Fruit fly (Drosophila melanogaster) whole organism, embryonic: ENCODE results near the gene Phs.
A peak's percentile ranks its signal among the peaks of the same experiment; 100 is the strongest.

Source experiments
- Ada2b ChIP-seq: fragments of 200-800 bp; sonication (Bioruptor generic); IDR thresholded peaks from 2 replicates; pipeline ENCODE4 v1.3.6; 2022; ENCODE audit warnings: missing biosample characterization, missing genetic modification characterization
- Atf-2 ChIP-seq: fragments of 200-800 bp; sonication (Bioruptor generic); optimal IDR thresholded peaks from 2 replicates; lab custom pipeline; 2016; ENCODE audit warnings: missing biosample characterization, missing genetic modification characterization
- B-H1 ChIP-seq: fragments of 200-800 bp; sonication (Bioruptor generic); IDR thresholded peaks from 3 replicates; pipeline ENCODE4 v1.3.6; 2022; ENCODE audit warnings: missing biosample characterization, missing genetic modification characterization
- Bteb2 ChIP-seq: fragments of 200-800 bp; sonication (Bioruptor generic); optimal IDR thresholded peaks from 2 replicates; lab custom pipeline; 2016; ENCODE audit warnings: missing biosample characterization, missing genetic modification characterization
- CG11696 ChIP-seq: fragments of 200-800 bp; sonication (Bioruptor generic); IDR thresholded peaks from 2 replicates; pipeline ENCODE4 v1.3.6; 2022; ENCODE audit warnings: missing biosample characterization, missing genetic modification characterization
- CG12659 ChIP-seq: fragments of 200-800 bp; sonication (Bioruptor generic); optimal IDR thresholded peaks from 3 replicates; lab custom pipeline; 2017; ENCODE audit warnings: mild to moderate bottlenecking, missing biosample characterization, missing genetic modification reagents, missing genetic modification characterization
- CG14860 ChIP-seq: fragments of 200-800 bp; sonication (Bioruptor generic); IDR thresholded peaks from 3 replicates; pipeline ENCODE4 v1.3.6; 2022; ENCODE audit warnings: missing biosample characterization, missing genetic modification characterization; ENCODE audit not compliant: partially characterized antibody
- CG16815 ChIP-seq: fragments of 200-800 bp; sonication (Bioruptor generic); optimal IDR thresholded peaks from 3 replicates; lab custom pipeline; 2017; ENCODE audit warnings: missing biosample characterization, mild to moderate bottlenecking, missing genetic modification characterization
- CG17361 ChIP-seq: fragments of 200-800 bp; sonication (Bioruptor generic); IDR thresholded peaks from 3 replicates; pipeline ENCODE4 v1.3.6; 2022; ENCODE audit warnings: missing biosample characterization, missing genetic modification characterization
- CG17829 ChIP-seq: fragments of 200-800 bp; optimal IDR thresholded peaks from 2 replicates; lab custom pipeline; 2019; ENCODE audit warnings: missing biosample characterization, mild to moderate bottlenecking, missing genetic modification characterization, moderate library complexity
- CG2116 ChIP-seq: fragments of 200-800 bp; sonication (Bioruptor generic); optimal IDR thresholded peaks from 3 replicates; lab custom pipeline; 2018; ENCODE audit warnings: missing biosample characterization, mild to moderate bottlenecking, missing genetic modification characterization
- CG2120 ChIP-seq: fragments of 200-800 bp; sonication (Bioruptor generic); optimal IDR thresholded peaks from 3 replicates; lab custom pipeline; 2016; ENCODE audit warnings: missing biosample characterization, missing genetic modification characterization
- CG31365 ChIP-seq: fragments of 200-800 bp; sonication (Bioruptor generic); optimal IDR thresholded peaks from 2 replicates; lab custom pipeline; 2018; ENCODE audit warnings: missing biosample characterization, mild to moderate bottlenecking, missing genetic modification characterization
- CG3281 ChIP-seq: fragments of 200-800 bp; sonication (Bioruptor generic); optimal IDR thresholded peaks from 3 replicates; lab custom pipeline; 2017; ENCODE audit warnings: missing biosample characterization, mild to moderate bottlenecking, missing genetic modification characterization
- CG3847 ChIP-seq: fragments of 200-800 bp; sonication (Bioruptor generic); IDR thresholded peaks from 2 replicates; pipeline ENCODE4 v1.3.6; 2022; ENCODE audit warnings: missing biosample characterization, missing genetic modification characterization
- CG6254 ChIP-seq: fragments of 200-800 bp; sonication (Bioruptor generic); optimal IDR thresholded peaks from 3 replicates; lab custom pipeline; 2017; ENCODE audit warnings: mild to moderate bottlenecking, missing biosample characterization, missing genetic modification reagents, missing genetic modification characterization
- CG7357 ChIP-seq: fragments of 200-800 bp; sonication (Bioruptor generic); IDR thresholded peaks from 3 replicates; pipeline ENCODE4 v1.3.6; 2022; ENCODE audit warnings: missing biosample characterization, missing genetic modification characterization
- CG9876 ChIP-seq: fragments of 200-800 bp; sonication (Bioruptor generic); optimal IDR thresholded peaks from 2 replicates; lab custom pipeline; 2016; ENCODE audit warnings: missing biosample characterization, missing genetic modification characterization
- Chrac-16 ChIP-seq: fragments of 200-800 bp; sonication (Bioruptor generic); optimal IDR thresholded peaks from 3 replicates; lab custom pipeline; 2016; ENCODE audit warnings: missing biosample characterization, missing genetic modification characterization
- Dref ChIP-seq: fragments of 200-800 bp; sonication (Bioruptor generic); IDR thresholded peaks from 2 replicates; pipeline ENCODE4 v1.3.6; 2022; ENCODE audit warnings: missing biosample characterization, missing genetic modification characterization
- E2f2 ChIP-seq: fragments of 200-800 bp; sonication (Bioruptor generic); IDR thresholded peaks from 2 replicates; pipeline ENCODE4 v1.3.6; 2022; ENCODE audit warnings: missing biosample characterization, missing genetic modification characterization
- Gug ChIP-seq: fragments of 200-800 bp; sonication (Bioruptor generic); IDR thresholded peaks from 4 replicates; pipeline ENCODE4 v1.3.6; 2022; ENCODE audit warnings: missing biosample characterization, missing genetic modification characterization
- H15 ChIP-seq: fragments of 200-800 bp; sonication (Bioruptor generic); IDR thresholded peaks from 3 replicates; pipeline ENCODE4 v1.3.6; 2022; ENCODE audit warnings: missing biosample characterization, missing genetic modification characterization
- HLH3B ChIP-seq: fragments of 200-800 bp; sonication (Bioruptor generic); IDR thresholded peaks from 2 replicates; pipeline ENCODE4 v1.3.6; 2022; ENCODE audit warnings: missing biosample characterization, missing genetic modification characterization
- HLH54F ChIP-seq: fragments of 200-800 bp; sonication (Bioruptor generic); optimal IDR thresholded peaks from 3 replicates; lab custom pipeline; 2016; ENCODE audit warnings: missing biosample characterization, missing genetic modification characterization
- Lhr ChIP-seq: fragments of 200-800 bp; sonication (Bioruptor generic); optimal IDR thresholded peaks from 3 replicates; lab custom pipeline; 2017; ENCODE audit warnings: mild to moderate bottlenecking, missing biosample characterization, missing genetic modification reagents, missing genetic modification characterization
- Mrtf ChIP-seq: fragments of 200-800 bp; sonication (Bioruptor generic); IDR thresholded peaks from 3 replicates; pipeline ENCODE4 v1.3.6; 2022; ENCODE audit warnings: missing biosample characterization, missing genetic modification characterization
- Myb ChIP-seq: fragments of 200-800 bp; sonication (Bioruptor generic); optimal IDR thresholded peaks from 2 replicates; lab custom pipeline; 2016; ENCODE audit warnings: missing biosample characterization, missing genetic modification characterization
- NK7.1 ChIP-seq: fragments of 200-800 bp; sonication (Bioruptor generic); optimal IDR thresholded peaks from 3 replicates; lab custom pipeline; 2016; ENCODE audit warnings: missing biosample characterization, missing genetic modification characterization
- Sry-δ ChIP-seq: fragments of 200-800 bp; sonication (Bioruptor generic); optimal IDR thresholded peaks from 2 replicates; lab custom pipeline; 2016; ENCODE audit warnings: missing biosample characterization, missing genetic modification characterization
- Ssrp ChIP-seq: fragments of 200-800 bp; sonication (Bioruptor generic); optimal IDR thresholded peaks from 2 replicates; lab custom pipeline; 2018; ENCODE audit warnings: missing biosample characterization, mild to moderate bottlenecking, missing genetic modification characterization, moderate library complexity
- amos ChIP-seq: fragments of 200-800 bp; sonication (Bioruptor generic); IDR thresholded peaks from 2 replicates; pipeline ENCODE4 v1.3.6; 2022; ENCODE audit warnings: missing biosample characterization, missing genetic modification characterization; ENCODE audit not compliant: partially characterized antibody
- cato ChIP-seq: fragments of 200-800 bp; sonication (Bioruptor generic); optimal IDR thresholded peaks from 2 replicates; lab custom pipeline; 2016; ENCODE audit warnings: missing biosample characterization, missing genetic modification characterization, borderline replicate concordance
- crp ChIP-seq, 2 experiments: fragments of 200-800 bp; sonication (Bioruptor generic); optimal IDR thresholded peaks; 2 replicates in 1 of 2; 3 replicates in 1 of 2; lab custom pipeline; 2017; ENCODE audit warnings: missing biosample characterization in 2 of 2, missing genetic modification characterization in 2 of 2, mild to moderate bottlenecking in 1 of 2, moderate library complexity in 1 of 2
- dati ChIP-seq: fragments of 200-800 bp; sonication (Bioruptor generic); IDR thresholded peaks from 2 replicates; pipeline ENCODE4 v1.3.6; 2022; ENCODE audit warnings: missing biosample characterization, missing genetic modification characterization
- ems ChIP-seq: fragments of 200-800 bp; sonication (Bioruptor generic); optimal IDR thresholded peaks from 3 replicates; lab custom pipeline; 2016; ENCODE audit warnings: missing biosample characterization, missing genetic modification characterization
- gt ChIP-seq: fragments of 200-800 bp; sonication (Bioruptor generic); IDR thresholded peaks from 2 replicates; pipeline ENCODE4 v1.3.6; 2022; ENCODE audit warnings: missing biosample characterization, missing genetic modification characterization
- kni ChIP-seq: fragments of 200-800 bp; sonication (Bioruptor generic); optimal IDR thresholded peaks from 3 replicates; lab custom pipeline; 2017; ENCODE audit warnings: mild to moderate bottlenecking, missing biosample characterization, missing genetic modification reagents, missing genetic modification characterization
- lov ChIP-seq, 2 experiments: fragments of 200-800 bp in 1 of 2; fragments of >200 bp in 1 of 2; sonication (Bioruptor generic) in 1 of 2; IDR thresholded peaks in 1 of 2; optimal IDR thresholded peaks in 1 of 2; 2 replicates in 1 of 2; 3 replicates in 1 of 2; pipeline versions ENCODE4 v1.3.6 to Lab custom; 2017 to 2022; ENCODE audit warnings: missing biosample characterization in 1 of 2, missing genetic modification characterization in 1 of 2
- maf-S ChIP-seq: fragments of 200-800 bp; sonication (Bioruptor generic); optimal IDR thresholded peaks from 2 replicates; lab custom pipeline; 2016; ENCODE audit warnings: missing biosample characterization, missing genetic modification characterization
- phol ChIP-seq: fragments of 200-800 bp; sonication (Bioruptor generic); optimal IDR thresholded peaks from 3 replicates; lab custom pipeline; 2018; ENCODE audit warnings: missing biosample characterization, mild to moderate bottlenecking, missing genetic modification characterization, moderate library complexity
- psq ChIP-seq: fragments of 200-800 bp; sonication (Bioruptor generic); optimal IDR thresholded peaks from 2 replicates; lab custom pipeline; 2017; ENCODE audit warnings: missing biosample characterization, missing genetic modification characterization
- sens-2 ChIP-seq: fragments of 200-800 bp; sonication (Bioruptor generic); IDR thresholded peaks from 2 replicates; pipeline ENCODE4 v1.3.6; 2022; ENCODE audit warnings: missing biosample characterization, missing genetic modification characterization
- shn ChIP-seq: fragments of 200-800 bp; sonication (Bioruptor generic); optimal IDR thresholded peaks from 3 replicates; lab custom pipeline; 2016; ENCODE audit warnings: missing biosample characterization, missing genetic modification characterization
- sim ChIP-seq: fragments of 200-800 bp; sonication (Bioruptor generic); IDR thresholded peaks from 2 replicates; pipeline ENCODE4 v1.3.6; 2022; ENCODE audit warnings: missing biosample characterization, missing genetic modification characterization
- sima ChIP-seq: fragments of 200-800 bp; sonication (Bioruptor generic); optimal IDR thresholded peaks from 2 replicates; lab custom pipeline; 2016; ENCODE audit warnings: missing biosample characterization, missing genetic modification characterization
- stc ChIP-seq: fragments of 200-800 bp; sonication (Bioruptor generic); IDR thresholded peaks from 2 replicates; pipeline ENCODE4 v1.3.6; 2022; ENCODE audit warnings: missing biosample characterization, missing genetic modification characterization
- tgo ChIP-seq: fragments of 200-800 bp; sonication (Bioruptor generic); IDR thresholded peaks from 3 replicates; pipeline ENCODE4 v1.3.6; 2022; ENCODE audit warnings: missing biosample characterization, missing genetic modification characterization
- vfl ChIP-seq: fragments of 200-800 bp; sonication (Bioruptor generic); optimal IDR thresholded peaks from 2 replicates; lab custom pipeline; 2016; ENCODE audit warnings: missing biosample characterization, missing genetic modification characterization
- yki ChIP-seq: fragments of >200 bp; optimal IDR thresholded peaks from 3 replicates; lab custom pipeline; 2018

The Phs gene

dm6 chr3L:15619626-15620247 lies at the start of gene Phs (continued):
- TF ChIP-seq Atf-2 (peak; percentile 73), CG14860 (GFP tag; lab: Robert Waterston, UW) (no peak), vfl (GFP tag; lab: Kevin White, UChicago) (peak; percentile 90), phol (tag; lab: Kevin White, UChicago) (peak; percentile 57), CG2116 (peak; percentile 91), NK7.1 (GFP tag; lab: Kevin White, UChicago) (peak; percentile 80), gt (GFP tag; lab: Robert Waterston, UW) (peak; percentile 12; the same call in 1 of the 2 replicates), sim (GFP tag; lab: Robert Waterston, UW) (no peak), Ada2b (GFP tag; lab: Robert Waterston, UW) (no peak), CG9876 (GFP tag; lab: Kevin White, UChicago) (peak; percentile 83), CG2120 (GFP tag; lab: Kevin White, UChicago) (peak; percentile 93), CG17361 (peak; percentile 50; the same call in 1 of the 3 replicates), Bteb2 (GFP tag; lab: Kevin White, UChicago) (peak; percentile 71), dati (no peak), CG6254 (peak; percentile 58), CG17829 (tag; lab: Kevin White, UChicago) (peak; percentile 55), tgo (GFP tag; lab: Robert Waterston, UW) (peak; percentile 65), E2f2 (peak; percentile 99), Sry-δ (GFP tag; lab: Kevin White, UChicago) (peak; percentile 59), Lhr (GFP tag; lab: Kevin White, UChicago) (peak; percentile 64), shn (GFP tag; lab: Kevin White, UChicago) (peak; percentile 93), stc (GFP tag; lab: Robert Waterston, UW) (peak; percentile 48; the same call in 1 of the 2 replicates), Mrtf (GFP tag; lab: Robert Waterston, UW) (peak; percentile 69), ems (GFP tag; lab: Kevin White, UChicago) (peak; percentile 80), Dref (peak; percentile 50), sens-2 (GFP tag; lab: Robert Waterston, UW) (peak; percentile 63), HLH54F (GFP tag; lab: Kevin White, UChicago) (peak; percentile 93), B-H1 (GFP tag; lab: Robert Waterston, UW) (no peak), crp (GFP tag; optimal IDR thresholded peaks at IDR 0.05; lab: Kevin White, UChicago) (peak in 1 of 2 experiments; percentile 35), psq (GFP tag; lab: Kevin White, UChicago) (peak; percentile 56), Gug (GFP tag; lab: Robert Waterston, UW) (peak; percentile 80), lov (optimal IDR thresholded peaks at IDR 0.05; lab: Kevin White, UChicago) (no peak), lov (GFP tag; IDR thresholded peaks at IDR 0.05; lab: Robert Waterston, UW) (peak; percentile 78; the same call in 1 of the 3 replicates), cato (peak; percentile 59), CG3847 (GFP tag; lab: Robert Waterston, UW) (peak; percentile 94), CG31365 (tag; lab: Kevin White, UChicago) (peak; percentile 39), sima (peak; percentile 21), Ssrp (tag; lab: Kevin White, UChicago) (peak; percentile 26), CG7357 (GFP tag; lab: Robert Waterston, UW) (0 out of 3 replicates have a peak, but pooled peaks have one; percentile 33), CG16815 (peak; percentile 83), CG11696 (GFP tag; lab: Robert Waterston, UW) (no peak), Myb (GFP tag; lab: Kevin White, UChicago) (peak; percentile 91), kni (GFP tag; lab: Kevin White, UChicago) (peak; percentile 58), CG12659 (GFP tag; lab: Kevin White, UChicago) (peak; percentile 83), HLH3B (peak; percentile 70), H15 (GFP tag; lab: Robert Waterston, UW) (peak; percentile 82), amos (peak; percentile 59), maf-S (GFP tag; lab: Kevin White, UChicago) (peak; percentile 87), CG3281 (GFP tag; lab: Kevin White, UChicago) (peak; percentile 56), Chrac-16 (peak; percentile 84), yki (lab: Kevin White, UChicago) (peak; percentile 44)
